Worm (Caenorhabditis elegans): ENCODE results near the gene T25B9.1.
A peak's percentile ranks its signal among the peaks of the same experiment; 100 is the strongest.
"Not testable (repeated sequence)": the region's sequence is repeated elsewhere in the genome, so short reads cannot be mapped to it uniquely, and the experiment has no call there.

Gene T25B9.1

DNA sequence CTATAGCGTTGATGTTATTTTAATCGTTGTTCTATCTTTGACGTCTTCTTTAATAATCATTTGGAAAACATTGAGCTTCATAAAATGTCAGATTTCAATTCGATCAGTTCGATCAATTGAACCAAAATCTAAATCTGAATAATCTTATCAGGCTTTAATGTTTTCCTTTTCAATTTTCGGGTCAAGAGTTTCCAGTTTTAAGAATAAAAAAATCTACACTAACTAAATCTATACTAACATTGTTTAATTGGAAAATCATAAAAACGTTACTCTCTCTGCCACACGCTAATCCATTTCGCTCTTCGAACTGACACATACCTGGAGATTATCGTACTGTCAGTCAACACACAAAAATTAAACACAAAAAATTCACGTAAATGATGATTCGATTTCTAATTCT is 14.3 kb upstream of the T25B9.1 start, which contains the start of gene T25B9.11:
Gene T25B9.11 (plus strand): TSS at position 301 of the 400 bp plus-strand sequence.
- TF ChIP-seq Y53G8AR.9 (GFP tag; conservative IDR thresholded peaks at IDR 0.05) (no peak), sdz-38 (tag; optimal IDR thresholded peaks at IDR 0.05) (no peak), madf-8 (GFP tag; conservative IDR thresholded peaks at IDR 0.05) (no peak), nhr-80 (tag; optimal IDR thresholded peaks at IDR 0.05) (peak; percentile 32)

DNA sequence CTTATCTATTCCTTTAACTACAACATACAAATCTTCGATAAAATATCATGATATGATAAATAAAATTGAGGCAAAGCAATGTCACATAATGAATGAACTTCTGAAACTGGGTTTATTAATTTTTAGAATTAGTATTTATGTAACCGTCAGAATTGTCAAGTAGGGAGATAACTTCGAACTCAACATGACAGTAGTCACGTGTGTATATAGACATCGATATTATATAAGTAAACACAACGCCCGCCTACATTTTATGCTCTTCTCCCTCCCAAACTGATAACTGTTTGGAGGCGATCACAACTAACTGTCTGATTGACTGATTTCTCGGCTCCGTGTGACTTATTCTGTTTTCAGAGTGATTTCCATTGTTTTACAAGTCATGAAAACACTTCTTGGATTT is 11.4 kb upstream of the T25B9.1 start, which contains the start of gene ugt-54:
Gene ugt-54 (plus strand): TSS at position 355 of the 400 bp plus-strand sequence.
- TF ChIP-seq aptf-3 (GFP tag; IDR thresholded peaks at IDR 0.05) (no peak), nhr-80 (tag; optimal IDR thresholded peaks at IDR 0.05) (peak; percentile 81), lsl-1 (GFP tag; optimal IDR thresholded peaks at IDR 0.05) (no peak), cebp-1 (GFP tag; IDR thresholded peaks at IDR 0.05) (no peak), cebp-1 (tag; optimal IDR thresholded peaks at IDR 0.05) (no peak), tbp1 (GFP tag; optimal IDR thresholded peaks at IDR 0.05) (peak; percentile 10), tlf-1 (GFP tag; optimal IDR thresholded peaks at IDR 0.05) (peak; percentile 12)

DNA sequence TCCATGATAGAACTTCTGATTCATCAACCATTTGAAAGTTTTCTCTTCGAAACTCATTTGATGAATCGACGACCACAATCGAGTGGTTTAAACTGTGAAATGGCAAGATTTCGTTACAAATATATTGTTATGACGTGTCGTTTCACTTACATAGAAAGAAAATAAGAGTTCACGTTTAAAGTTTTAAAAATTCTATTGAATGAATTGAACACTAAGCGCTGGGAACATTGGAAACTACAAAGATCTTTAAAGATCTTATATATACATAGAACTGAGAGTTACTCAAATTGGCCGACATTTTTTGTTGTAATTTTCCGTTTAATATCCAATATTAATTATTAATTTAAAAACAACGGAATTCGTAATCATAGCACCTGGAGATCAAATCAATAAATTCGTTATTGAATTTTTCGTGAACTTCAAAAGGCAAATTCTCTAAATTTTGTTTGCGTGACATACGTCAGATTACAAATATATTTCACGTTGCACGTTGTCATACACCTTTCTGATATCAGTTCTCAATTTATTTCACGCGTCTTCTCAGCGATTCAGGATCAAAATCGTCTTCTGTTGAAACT is 7.8 kb upstream of the T25B9.1 start, which contains the start of the genes T25B9.4 and T25B9.6:
Gene T25B9.4 (minus strand): TSS at position 101 of the 578 bp plus-strand sequence.
Gene T25B9.6 (plus strand): TSS at position 528 of the 578 bp plus-strand sequence.
- TF ChIP-seq ceh-40 (GFP tag; IDR thresholded peaks at IDR 0.05) = no peak
- no peak for TF ChIP-seq mes-4 (tag; optimal IDR thresholded peaks at IDR 0.05)
- no peak for TF ChIP-seq lir-1 (GFP tag; conservative IDR thresholded peaks at IDR 0.05)
- TF ChIP-seq B0336.3 (GFP tag; IDR thresholded peaks at IDR 0.05) = no peak
- TF ChIP-seq madf-3 (GFP tag; IDR thresholded peaks at IDR 0.05) = no peak
- no peak for TF ChIP-seq sea-2 (GFP tag; IDR thresholded peaks at IDR 0.05)
- no peak for TF ChIP-seq sdz-38 (tag; optimal IDR thresholded peaks at IDR 0.05)
- TF ChIP-seq die-1 (tag; optimal IDR thresholded peaks at IDR 0.05) = no peak
- TF ChIP-seq lin-54 (GFP tag; optimal IDR thresholded peaks at IDR 0.05) = no peak
- TF ChIP-seq snpc-3.4 (tag; optimal IDR thresholded peaks at IDR 0.05) = no peak
- no peak for TF ChIP-seq unc-130 (GFP tag; optimal IDR thresholded peaks at IDR 0.05)
- no peak for TF ChIP-seq nhr-90 (tag; optimal IDR thresholded peaks at IDR 0.05)
- TF ChIP-seq F23B12.7 (tag; optimal IDR thresholded peaks at IDR 0.05; ENCODE audit: insufficient read depth) = no peak

DNA sequence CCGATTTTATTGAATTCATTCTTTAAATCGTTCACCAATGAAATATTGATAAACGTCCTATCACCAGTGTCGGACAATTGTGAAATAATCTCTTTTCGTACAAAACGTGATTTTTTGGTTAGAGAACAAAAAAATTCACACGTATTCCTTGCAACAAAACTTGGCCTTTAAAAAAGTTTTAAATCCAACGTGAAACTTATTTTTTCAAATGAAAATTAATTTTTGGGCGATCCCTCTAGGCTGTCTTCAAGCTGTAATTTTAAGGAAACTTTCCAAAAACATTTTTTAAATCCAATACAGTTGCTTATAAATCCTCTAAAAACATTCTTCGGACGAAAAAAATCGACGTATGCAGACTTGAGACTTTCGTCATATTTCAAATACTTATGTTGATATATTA is 4.7 kb upstream of the T25B9.1 start, which contains the start of gene T25B9.5:
Gene T25B9.5 (minus strand): TSS at position 101 of the 400 bp plus-strand sequence.
- TF ChIP-seq B0035.1 (tag; optimal IDR thresholded peaks at IDR 0.05) (no peak), ceh-100 (GFP tag; IDR thresholded peaks at IDR 0.05) (no peak), T07F8.4 (tag; optimal IDR thresholded peaks at IDR 0.05) (no peak), mxl-1 (tag; optimal IDR thresholded peaks at IDR 0.05) (no peak), snpc-1.1 (tag; optimal IDR thresholded peaks at IDR 0.05; ENCODE audit: insufficient read depth) (no peak), F57C9.4 (tag; optimal IDR thresholded peaks at IDR 0.05) (no peak), lsl-1 (GFP tag; optimal IDR thresholded peaks at IDR 0.05) (no peak), madf-10 (tag; optimal IDR thresholded peaks at IDR 0.05) (no peak), rcor-1 (GFP tag; IDR thresholded peaks at IDR 0.05) (no peak)

DNA sequence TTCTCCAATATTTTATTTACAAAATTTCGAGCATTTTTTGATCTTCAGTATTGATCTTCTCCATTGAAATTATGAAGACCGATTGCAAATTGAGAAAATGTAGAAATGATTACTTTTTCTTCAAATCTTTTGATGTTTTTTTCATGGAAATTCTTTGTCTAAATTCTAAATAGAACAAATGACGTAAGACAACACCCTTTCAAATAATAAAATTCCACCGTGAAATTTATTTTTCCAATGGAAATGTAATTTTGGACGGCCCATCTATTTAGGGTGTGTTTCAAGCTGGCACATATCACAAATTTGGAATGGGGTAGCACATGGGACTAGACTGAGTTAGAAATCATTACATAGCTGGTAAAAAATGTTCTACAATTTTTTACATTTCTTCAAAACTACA is 1.8 kb upstream of the T25B9.1 start, which contains the start of gene T25B9.2:
Gene T25B9.2 (minus strand): TSS at position 101 of the 400 bp plus-strand sequence.
- not testable (repeated sequence) for TF ChIP-seq ztf-25 (GFP tag; IDR thresholded peaks at IDR 0.05); mes-4 (tag; optimal IDR thresholded peaks at IDR 0.05); madf-6 (GFP tag; IDR thresholded peaks at IDR 0.05)
